Fruit fly (Drosophila melanogaster) whole organism, embryonic: ENCODE measurements around the gene CG7120.

Experiments
- CG10209 ChIP-seq: fragments of 200-800 bp; sonication (Bioruptor generic); optimal IDR thresholded peaks from 3 replicates; lab custom pipeline; 2017; ENCODE audit warnings: missing biosample characterization, mild to moderate bottlenecking, missing genetic modification characterization, missing genetic modification reagents
- CG10431 ChIP-seq: fragments of 200-800 bp; sonication (Bioruptor generic); optimal IDR thresholded peaks from 3 replicates; lab custom pipeline; 2018; ENCODE audit warnings: missing biosample characterization, mild to moderate bottlenecking, missing genetic modification characterization
- CG10979 ChIP-seq: fragments of 200-800 bp; sonication (Bioruptor generic); optimal IDR thresholded peaks from 2 replicates; lab custom pipeline; 2018; ENCODE audit warnings: missing biosample characterization, mild to moderate bottlenecking, missing genetic modification characterization, moderate library complexity
- CG12071 ChIP-seq: fragments of 200-800 bp; sonication (Bioruptor generic); optimal IDR thresholded peaks from 3 replicates; lab custom pipeline; 2018; ENCODE audit warnings: missing biosample characterization, mild to moderate bottlenecking, missing genetic modification characterization
- CG14965 ChIP-seq: fragments of 200-800 bp; sonication (Bioruptor generic); optimal IDR thresholded peaks from 2 replicates; lab custom pipeline; 2016; ENCODE audit warnings: missing biosample characterization, missing genetic modification characterization, borderline replicate concordance
- CG15011 ChIP-seq: fragments of 200-800 bp; sonication (Bioruptor generic); optimal IDR thresholded peaks from 3 replicates; lab custom pipeline; 2018; ENCODE audit warnings: missing biosample characterization, mild to moderate bottlenecking, missing genetic modification characterization
- CG15269 ChIP-seq: fragments of 200-800 bp; sonication (Bioruptor generic); optimal IDR thresholded peaks from 2 replicates; lab custom pipeline; 2018; ENCODE audit warnings: missing biosample characterization, mild to moderate bottlenecking, missing genetic modification characterization, moderate library complexity
- CG1647 ChIP-seq: fragments of 200-800 bp; sonication (Bioruptor generic); optimal IDR thresholded peaks from 3 replicates; lab custom pipeline; 2016; ENCODE audit warnings: missing biosample characterization, missing genetic modification characterization
- CG16779 ChIP-seq: fragments of 200-800 bp; sonication (Bioruptor generic); IDR thresholded peaks from 2 replicates; pipeline ENCODE4 v1.3.6; 2022; ENCODE audit warnings: missing biosample characterization, missing genetic modification characterization
- CG16813 ChIP-seq: fragments of 200-800 bp; sonication (Bioruptor generic); IDR thresholded peaks from 3 replicates; pipeline ENCODE4 v1.3.6; 2022; ENCODE audit warnings: missing biosample characterization, missing genetic modification characterization; ENCODE audit not compliant: partially characterized antibody
- CG2712 ChIP-seq: fragments of 200-800 bp; optimal IDR thresholded peaks from 3 replicates; lab custom pipeline; 2019; ENCODE audit warnings: missing biosample characterization, mild to moderate bottlenecking, missing genetic modification characterization, moderate library complexity
- CG30020 ChIP-seq: fragments of 200-800 bp; optimal IDR thresholded peaks from 2 replicates; lab custom pipeline; 2019; ENCODE audit warnings: missing biosample characterization, mild to moderate bottlenecking, missing genetic modification characterization, moderate library complexity
- CG3281 ChIP-seq: fragments of 200-800 bp; sonication (Bioruptor generic); optimal IDR thresholded peaks from 3 replicates; lab custom pipeline; 2017; ENCODE audit warnings: missing biosample characterization, mild to moderate bottlenecking, missing genetic modification characterization
- CG4282 ChIP-seq: fragments of 200-800 bp; sonication (Bioruptor generic); optimal IDR thresholded peaks from 2 replicates; lab custom pipeline; 2016; ENCODE audit warnings: missing biosample characterization, missing genetic modification characterization
- CG4404 ChIP-seq: fragments of 200-800 bp; sonication (Bioruptor generic); IDR thresholded peaks from 2 replicates; pipeline ENCODE4 v1.3.6; 2022; ENCODE audit warnings: missing biosample characterization, missing genetic modification characterization
- CG4707 ChIP-seq: fragments of 200-800 bp; sonication (Bioruptor generic); optimal IDR thresholded peaks from 2 replicates; lab custom pipeline; 2018; ENCODE audit warnings: missing biosample characterization, mild to moderate bottlenecking, missing genetic modification characterization, moderate library complexity
- CG9797 ChIP-seq: fragments of 200-800 bp; sonication (Bioruptor generic); optimal IDR thresholded peaks from 3 replicates; lab custom pipeline; 2018; ENCODE audit warnings: missing biosample characterization, mild to moderate bottlenecking, missing genetic modification characterization
- Dip3 ChIP-seq: fragments of 200-800 bp; sonication (Bioruptor generic); optimal IDR thresholded peaks from 3 replicates; lab custom pipeline; 2016; ENCODE audit warnings: missing biosample characterization, missing genetic modification characterization
- Doc3 ChIP-seq: fragments of 200-800 bp; sonication (Bioruptor generic); IDR thresholded peaks from 3 replicates; pipeline ENCODE4 v1.3.6; 2022; ENCODE audit warnings: missing biosample characterization, missing genetic modification characterization; ENCODE audit not compliant: partially characterized antibody
- Gug ChIP-seq: fragments of 200-800 bp; sonication (Bioruptor generic); IDR thresholded peaks from 4 replicates; pipeline ENCODE4 v1.3.6; 2022; ENCODE audit warnings: missing biosample characterization, missing genetic modification characterization
- HLH3B ChIP-seq: fragments of 200-800 bp; sonication (Bioruptor generic); IDR thresholded peaks from 2 replicates; pipeline ENCODE4 v1.3.6; 2022; ENCODE audit warnings: missing biosample characterization, missing genetic modification characterization
- Kr ChIP-seq: fragments of 200-800 bp; sonication (Bioruptor generic); optimal IDR thresholded peaks from 2 replicates; lab custom pipeline; 2017; ENCODE audit warnings: missing biosample characterization, mild to moderate bottlenecking, missing genetic modification characterization
- Lhr ChIP-seq: fragments of 200-800 bp; sonication (Bioruptor generic); optimal IDR thresholded peaks from 3 replicates; lab custom pipeline; 2017; ENCODE audit warnings: mild to moderate bottlenecking, missing biosample characterization, missing genetic modification reagents, missing genetic modification characterization
- Mes4 ChIP-seq: fragments of 200-800 bp; sonication (Bioruptor generic); optimal IDR thresholded peaks from 2 replicates; lab custom pipeline; 2016; ENCODE audit warnings: missing biosample characterization, missing genetic modification characterization
- NC2α ChIP-seq: fragments of 200-800 bp; sonication (Bioruptor generic); optimal IDR thresholded peaks from 2 replicates; lab custom pipeline; 2016; ENCODE audit warnings: missing biosample characterization, missing genetic modification characterization
- NFAT ChIP-seq: fragments of 200-800 bp; sonication (Bioruptor generic); IDR thresholded peaks from 2 replicates; pipeline ENCODE4 v1.3.6; 2022; ENCODE audit warnings: missing biosample characterization, missing genetic modification characterization
- Neu2 ChIP-seq: fragments of 200-800 bp; sonication (Bioruptor generic); optimal IDR thresholded peaks from 3 replicates; lab custom pipeline; 2016; ENCODE audit warnings: missing biosample characterization, missing genetic modification characterization, borderline replicate concordance
- Opbp ChIP-seq: fragments of 200-800 bp; sonication (Bioruptor generic); IDR thresholded peaks from 3 replicates; pipeline ENCODE4 v1.3.6; 2022; ENCODE audit warnings: missing biosample characterization, missing genetic modification characterization; ENCODE audit not compliant: partially characterized antibody
- Optix ChIP-seq: fragments of 200-800 bp; sonication (Bioruptor generic); IDR thresholded peaks from 3 replicates; pipeline ENCODE4 v1.3.6; 2022; ENCODE audit warnings: missing biosample characterization, missing genetic modification characterization
- Trl ChIP-seq, 3 experiments: fragments of >200 bp in 2 of 3; fragments of 200-800 bp in 1 of 3; sonication (Bioruptor generic) in 1 of 3; optimal IDR thresholded peaks; 2 replicates in 1 of 3; 3 replicates in 2 of 3; lab custom pipeline; 2016 to 2017; ENCODE audit warnings: missing biosample characterization in 1 of 3, missing genetic modification characterization in 1 of 3
- Vsx1 ChIP-seq: fragments of 200-800 bp; sonication (Bioruptor generic); optimal IDR thresholded peaks from 2 replicates; lab custom pipeline; 2017; ENCODE audit warnings: missing biosample characterization, mild to moderate bottlenecking, missing genetic modification characterization, missing genetic modification reagents
- al ChIP-seq: fragments of 200-800 bp; sonication (Bioruptor generic); IDR thresholded peaks from 2 replicates; pipeline ENCODE4 v1.3.6; 2022; ENCODE audit warnings: missing biosample characterization, missing genetic modification characterization
- chm ChIP-seq: fragments of 200-800 bp; sonication (Bioruptor generic); IDR thresholded peaks from 2 replicates; pipeline ENCODE4 v1.3.6; 2022; ENCODE audit warnings: missing biosample characterization, missing genetic modification characterization
- danr ChIP-seq: fragments of 200-800 bp; sonication (Bioruptor generic); IDR thresholded peaks from 2 replicates; pipeline ENCODE4 v1.3.6; 2022; ENCODE audit warnings: missing biosample characterization, missing genetic modification characterization
- fd102C ChIP-seq: fragments of 200-800 bp; sonication (Bioruptor generic); optimal IDR thresholded peaks from 2 replicates; lab custom pipeline; 2018; ENCODE audit warnings: missing biosample characterization, mild to moderate bottlenecking, missing genetic modification characterization, moderate library complexity
- fu2 ChIP-seq: fragments of 200-800 bp; sonication (Bioruptor generic); optimal IDR thresholded peaks from 2 replicates; lab custom pipeline; 2016; ENCODE audit warnings: missing biosample characterization, missing genetic modification characterization
- gro ChIP-seq: fragments of 200-800 bp; sonication (Bioruptor generic); optimal IDR thresholded peaks from 2 replicates; lab custom pipeline; 2016; ENCODE audit warnings: missing biosample characterization, missing genetic modification characterization
- gsb-n ChIP-seq: fragments of 200-800 bp; sonication (Bioruptor generic); optimal IDR thresholded peaks from 3 replicates; lab custom pipeline; 2018; ENCODE audit warnings: missing biosample characterization, mild to moderate bottlenecking, missing genetic modification characterization
- kni ChIP-seq: fragments of 200-800 bp; sonication (Bioruptor generic); optimal IDR thresholded peaks from 3 replicates; lab custom pipeline; 2017; ENCODE audit warnings: mild to moderate bottlenecking, missing biosample characterization, missing genetic modification reagents, missing genetic modification characterization
- lab ChIP-seq: fragments of 200-800 bp; sonication (Bioruptor generic); optimal IDR thresholded peaks from 3 replicates; lab custom pipeline; 2017; ENCODE audit warnings: missing biosample characterization, missing genetic modification characterization, mild to moderate bottlenecking, moderate library complexity, missing genetic modification reagents
- pan ChIP-seq, 4 experiments: fragments of >200 bp in 3 of 4; fragments of 200-800 bp in 1 of 4; sonication (Bioruptor generic) in 1 of 4; optimal IDR thresholded peaks in 3 of 4; IDR thresholded peaks in 1 of 4; 2 replicates each; pipeline versions ENCODE4 v1.3.6 to Lab custom; 2017 to 2022; ENCODE audit warnings: missing biosample characterization in 2 of 4, missing genetic modification characterization in 2 of 4, mixed read lengths in 1 of 4
- pros ChIP-seq: fragments of 200-800 bp; sonication (Bioruptor generic); optimal IDR thresholded peaks from 3 replicates; lab custom pipeline; 2019; ENCODE audit warnings: missing biosample characterization, mild to moderate bottlenecking, missing genetic modification characterization, moderate library complexity
- sens ChIP-seq: fragments of 200-800 bp; sonication (Bioruptor generic); peaks from one replicate; lab custom pipeline; 2016; ENCODE audit warnings: missing biosample characterization, missing genetic modification characterization
- sima ChIP-seq: fragments of 200-800 bp; sonication (Bioruptor generic); optimal IDR thresholded peaks from 2 replicates; lab custom pipeline; 2016; ENCODE audit warnings: missing biosample characterization, missing genetic modification characterization
- tap ChIP-seq: fragments of 200-800 bp; optimal IDR thresholded peaks from 3 replicates; lab custom pipeline; 2019; ENCODE audit warnings: missing biosample characterization, mild to moderate bottlenecking, missing genetic modification characterization, moderate library complexity
- toy ChIP-seq: fragments of 200-800 bp; sonication (Bioruptor generic); IDR thresholded peaks from 2 replicates; pipeline ENCODE4 v1.3.6; 2022; ENCODE audit warnings: missing biosample characterization, missing genetic modification characterization
- unpg ChIP-seq: fragments of 200-800 bp; sonication (Bioruptor generic); optimal IDR thresholded peaks from 3 replicates; lab custom pipeline; 2018; ENCODE audit warnings: missing biosample characterization, mild to moderate bottlenecking, missing genetic modification characterization, moderate library complexity
- vfl ChIP-seq: fragments of 200-800 bp; sonication (Bioruptor generic); optimal IDR thresholded peaks from 2 replicates; lab custom pipeline; 2016; ENCODE audit warnings: missing biosample characterization, missing genetic modification characterization
- zfh1 ChIP-seq: fragments of 200-800 bp; sonication (Bioruptor generic); IDR thresholded peaks from 3 replicates; pipeline ENCODE4 v1.3.6; 2022; ENCODE audit warnings: missing biosample characterization, missing genetic modification characterization

The CG7120 gene

DNA sequence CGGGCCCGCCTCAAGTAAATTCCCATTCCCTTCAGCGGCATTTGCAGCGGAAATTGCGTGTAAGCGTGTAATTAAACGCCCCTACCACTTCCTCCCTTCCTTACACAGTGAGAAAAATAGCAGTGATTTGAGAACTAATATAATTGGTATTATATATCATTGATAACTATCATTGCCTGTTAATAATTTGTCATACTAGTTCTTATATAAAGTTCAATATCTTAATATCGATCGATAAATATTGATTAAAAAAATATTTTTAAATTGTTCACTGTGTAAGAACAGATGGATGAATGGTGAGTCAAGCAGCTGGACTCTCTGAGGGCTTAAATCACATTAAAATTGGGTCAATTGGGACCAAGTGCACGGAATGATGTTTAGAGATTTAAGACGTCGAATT is 49.2 kb downstream of the CG7120 start (continued):
- no peak for TF ChIP-seq fu2 (GFP tag; lab: Kevin White, UChicago)
- TF ChIP-seq CG30020: no peak
- no peak for TF ChIP-seq Opbp (GFP tag; lab: Robert Waterston, UW)
- no peak for TF ChIP-seq NFAT (GFP tag; lab: Robert Waterston, UW)
- TF ChIP-seq sens (GFP tag; lab: Kevin White, UChicago): peak; percentile 53
- TF ChIP-seq CG4404 (GFP tag; lab: Robert Waterston, UW): peak; percentile 42; the same call in 1 of the 2 replicates
- no peak for TF ChIP-seq CG16779
- TF ChIP-seq CG2712 (tag; lab: Kevin White, UChicago): peak; percentile 82
- peak; percentile 68 for TF ChIP-seq lab (GFP tag; lab: Kevin White, UChicago)
- no peak for TF ChIP-seq Dip3 (GFP tag; lab: Kevin White, UChicago)
- 0 out of 3 replicates have a peak, but pooled peaks have one; percentile 29 for TF ChIP-seq zfh1
- no peak for TF ChIP-seq Lhr
- TF ChIP-seq Doc3: no peak
- TF ChIP-seq Optix (GFP tag; lab: Robert Waterston, UW): no peak
- TF ChIP-seq CG10209: no peak
- TF ChIP-seq al (GFP tag; lab: Robert Waterston, UW): 0 out of 2 replicates have a peak, but pooled peaks have one; percentile 8
- TF ChIP-seq CG14965: no peak
- no peak for TF ChIP-seq Trl (optimal IDR thresholded peaks at IDR 0.05; lab: Kevin White, UChicago)
- no peak for TF ChIP-seq Trl (GFP tag; optimal IDR thresholded peaks at IDR 0.05; lab: Kevin White, UChicago)
- no peak for TF ChIP-seq gro (GFP tag; lab: Kevin White, UChicago)
- 0 out of 4 replicates have a peak, but pooled peaks have one; percentile 39 for TF ChIP-seq Gug (GFP tag; lab: Robert Waterston, UW)
- 0 out of 2 replicates have a peak, but pooled peaks have one; percentile 30 for TF ChIP-seq chm (GFP tag; lab: Robert Waterston, UW)
- TF ChIP-seq CG12071: no peak
- TF ChIP-seq CG4707 (GFP tag; lab: Kevin White, UChicago): no peak
- TF ChIP-seq kni: no peak
- no peak for TF ChIP-seq Neu2 (GFP tag; lab: Kevin White, UChicago)
- no peak for TF ChIP-seq vfl (GFP tag; lab: Kevin White, UChicago)
- no peak for TF ChIP-seq pan (optimal IDR thresholded peaks at IDR 0.05; lab: Kevin White, UChicago)
- peak in 1 of 2 experiments; percentile 65 for TF ChIP-seq pan (GFP tag; optimal IDR thresholded peaks at IDR 0.05 in 1 of 2, IDR thresholded peaks at IDR 0.05 in 1 of 2)
- no peak for TF ChIP-seq CG15011 (GFP tag; lab: Kevin White, UChicago)
- 0 out of 2 replicates have a peak, but pooled peaks have one; percentile 17 for TF ChIP-seq danr (GFP tag; lab: Robert Waterston, UW)
- TF ChIP-seq CG10431 (GFP tag; lab: Kevin White, UChicago): no peak
- no peak for TF ChIP-seq CG1647 (GFP tag; lab: Kevin White, UChicago)
- no peak for TF ChIP-seq Mes4
- peak; percentile 30 for TF ChIP-seq CG3281 (GFP tag; lab: Kevin White, UChicago)
- peak; percentile 27 for TF ChIP-seq unpg
- TF ChIP-seq fd102C (GFP tag; lab: Kevin White, UChicago): no peak
- no peak for TF ChIP-seq CG4282 (GFP tag; lab: Kevin White, UChicago)
- peak; percentile 18 for TF ChIP-seq CG15269 (tag; lab: Kevin White, UChicago)
- TF ChIP-seq CG10979: peak; percentile 74
- no peak for TF ChIP-seq Kr
- TF ChIP-seq gsb-n (tag; lab: Kevin White, UChicago): no peak
- TF ChIP-seq CG16813 (GFP tag; lab: Robert Waterston, UW): no peak
- no peak for TF ChIP-seq Vsx1 (GFP tag; lab: Kevin White, UChicago)
- no peak for TF ChIP-seq toy (GFP tag; lab: Robert Waterston, UW)
- TF ChIP-seq HLH3B: peak; percentile 65
- TF ChIP-seq pros: no peak
- no peak for TF ChIP-seq NC2α (GFP tag; lab: Kevin White, UChicago)
- TF ChIP-seq sima: no peak
- no peak for TF ChIP-seq CG9797 (GFP tag; lab: Kevin White, UChicago)
- peak; percentile 81 for TF ChIP-seq tap
